Worm (Caenorhabditis elegans): Measurements from ENCODE around the gene ogt-1.
A peak's percentile ranks its signal among the peaks of the same experiment; 100 is the strongest.

Gene ogt-1

DNA sequence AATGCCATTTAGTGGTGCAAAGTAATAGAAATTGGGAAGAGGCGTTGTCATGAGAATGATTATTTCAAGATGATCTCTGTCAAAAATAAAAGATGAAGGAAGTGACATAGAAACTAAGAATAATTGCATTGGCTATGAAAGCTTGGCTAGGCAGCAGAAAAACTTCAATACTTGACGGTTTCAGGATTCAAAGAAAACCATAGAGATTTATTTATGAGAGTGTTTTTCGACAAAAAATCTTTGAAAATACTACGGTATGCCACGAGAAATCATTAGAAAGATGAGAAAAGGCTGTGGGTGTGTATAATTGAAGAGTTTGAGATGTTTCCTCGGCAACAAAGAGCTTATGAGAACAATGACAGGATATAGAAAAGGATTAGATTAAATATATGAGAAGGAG lies 31.9 kb upstream of the ogt-1 start, which contains the start of gene F37C12.14:
Gene F37C12.14, minus strand, starts transcription at position 101 of the 400 bp plus-strand sequence.
- TF ChIP-seq ZK337.2 (GFP tag; IDR thresholded peaks at IDR 0.05) (no peak), nhr-111 (GFP tag; optimal IDR thresholded peaks at IDR 0.05) (no peak), dmd-9 (GFP tag; IDR thresholded peaks at IDR 0.05) (no peak)

DNA sequence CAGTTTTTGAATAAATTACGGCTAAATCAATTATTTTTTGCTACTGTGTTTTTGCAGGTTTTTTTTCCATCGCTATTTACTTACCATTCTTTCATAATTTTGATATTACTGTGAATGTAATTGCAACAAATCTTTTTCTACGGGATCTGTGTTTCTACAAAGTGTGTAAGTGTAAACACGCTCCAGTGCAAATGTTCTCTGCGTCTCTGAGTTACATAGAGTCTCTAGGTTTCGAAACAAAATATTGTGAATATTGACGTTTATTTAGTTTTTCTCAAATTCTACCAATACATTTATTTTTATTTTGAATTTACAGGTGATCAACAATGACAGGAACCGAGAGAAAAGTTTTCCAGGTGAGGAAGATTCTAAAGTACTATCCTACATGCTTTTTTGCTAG lies 30.4 kb upstream of the ogt-1 start, which contains the start of gene yju-2:
Gene yju-2, plus strand, starts transcription at position 315 of the 400 bp plus-strand sequence.
- TF ChIP-seq aha-1 (tag) (peak; percentile 42), hlh-30 (tag; optimal IDR thresholded peaks at IDR 0.05; ENCODE audit: insufficient read depth) (peak; percentile 64), dpl-1 (GFP tag; optimal IDR thresholded peaks at IDR 0.05) (peak; percentile 55), saeg-2 (GFP tag; IDR thresholded peaks at IDR 0.05) (no peak), lin-39 (tag; optimal IDR thresholded peaks at IDR 0.05) (no peak), Y48G9A.11 (GFP tag; IDR thresholded peaks at IDR 0.05) (no peak), F49E8.2 (tag; optimal IDR thresholded peaks at IDR 0.05; ENCODE audit: borderline replicate concordance) (no peak), dve-1 (tag; optimal IDR thresholded peaks at IDR 0.05; ENCODE audit: insufficient read depth) (peak; percentile 55), lsy-2 (tag; optimal IDR thresholded peaks at IDR 0.05) (peak in 1 of 2 experiments; percentile 86), ama-1 (optimal IDR thresholded peaks at IDR 0.05) (peak; percentile 1), ceh-82 (tag; optimal IDR thresholded peaks at IDR 0.05) (no peak), fkh-10 (GFP tag; optimal IDR thresholded peaks at IDR 0.05) (peak; percentile 2), nhr-6 (tag; optimal IDR thresholded peaks at IDR 0.05) (peak; percentile 60), nhr-28 (tag; optimal IDR thresholded peaks at IDR 0.05) (peak; percentile 11), lin-38 (GFP tag; IDR thresholded peaks at IDR 0.05) (peak; percentile 86), mes-2 (tag; optimal IDR thresholded peaks at IDR 0.05; ENCODE audit: poor library complexity, severe bottlenecking) (peak; percentile 89), nhr-11 (tag; optimal IDR thresholded peaks at IDR 0.05) (peak; percentile 39), madf-9 (GFP tag; conservative IDR thresholded peaks at IDR 0.05) (no peak), R02D3.7 (tag; optimal IDR thresholded peaks at IDR 0.05) (no peak), hif-1 (tag; optimal IDR thresholded peaks at IDR 0.05) (peak in 1 of 2 experiments; percentile 47), lin-13 (GFP tag; optimal IDR thresholded peaks at IDR 0.05) (peak; percentile 72), daf-16 (GFP tag; optimal IDR thresholded peaks at IDR 0.05) (no peak), daf-16 (tag; optimal IDR thresholded peaks at IDR 0.05) (peak; percentile 66), unc-130 (GFP tag; optimal IDR thresholded peaks at IDR 0.05) (peak; percentile 8), egl-43 (GFP tag; IDR thresholded peaks at IDR 0.05) (no peak), dmd-8 (GFP tag; IDR thresholded peaks at IDR 0.05) (no peak), daf-12 (tag; optimal IDR thresholded peaks at IDR 0.05) (no peak), zfp-2 (tag; optimal IDR thresholded peaks at IDR 0.05) (peak; percentile 36), mep-1 (tag; optimal IDR thresholded peaks at IDR 0.05) (peak; percentile 78), mdl-1 (tag; optimal IDR thresholded peaks at IDR 0.05) (no peak), tag-97 (GFP tag; IDR thresholded peaks at IDR 0.05) (no peak), ztf-7 (tag; optimal IDR thresholded peaks at IDR 0.05) (peak; percentile 18), nhr-42 (GFP tag; IDR thresholded peaks at IDR 0.05) (no peak), pha-4 (GFP tag; IDR thresholded peaks at IDR 0.05) (no peak), pha-4 (tag; optimal IDR thresholded peaks at IDR 0.05) (peak; percentile 3), nhr-77 (tag; optimal IDR thresholded peaks at IDR 0.05) (peak; percentile 32), T20F7.1 (GFP tag; optimal IDR thresholded peaks at IDR 0.05) (peak; percentile 62), nhr-41 (GFP tag; IDR thresholded peaks at IDR 0.05) (no peak)

DNA sequence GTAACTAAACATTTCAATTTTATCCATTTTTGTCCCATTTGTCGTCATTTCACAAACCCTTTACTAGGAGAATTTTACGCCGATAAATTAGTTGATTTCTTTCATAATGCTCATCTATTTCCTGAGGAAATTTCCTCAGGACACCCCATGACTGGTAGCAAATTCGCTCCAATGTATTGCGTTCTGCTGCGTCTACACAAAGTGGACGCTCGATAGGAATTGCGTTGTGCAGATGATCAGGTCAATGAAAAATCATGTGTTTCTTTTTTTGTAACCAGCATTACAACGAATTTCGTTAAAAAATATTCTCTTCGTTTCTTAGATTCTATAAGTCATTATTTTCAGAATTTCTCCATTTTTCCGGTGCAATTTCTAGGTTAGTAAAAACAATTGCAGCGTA lies 28.2 kb upstream of the ogt-1 start, which contains the start of gene epg-4:
Gene epg-4, plus strand, starts transcription at position 346 of the 400 bp plus-strand sequence.
- peak; percentile 66 for TF ChIP-seq mes-2 (tag; optimal IDR thresholded peaks at IDR 0.05; ENCODE audit: poor library complexity, severe bottlenecking)
- TF ChIP-seq zfp-3 (GFP tag; conservative IDR thresholded peaks at IDR 0.05), result 0 out of 2 replicates have a peak, but pooled peaks have one; percentile 47
- TF ChIP-seq ama-1 (optimal IDR thresholded peaks at IDR 0.05), result peak; percentile 76
- TF ChIP-seq ctbp-1 (GFP tag; IDR thresholded peaks at IDR 0.05), result peak; percentile 37; the same call in 1 of the 2 replicates
- peak; percentile 14 for TF ChIP-seq nhr-111 (GFP tag; optimal IDR thresholded peaks at IDR 0.05)
- peak; percentile 4 for TF ChIP-seq pqm-1 (tag; optimal IDR thresholded peaks at IDR 0.05)
- TF ChIP-seq daf-19 (GFP tag; conservative IDR thresholded peaks at IDR 0.05), result no peak
- peak; percentile 61 for TF ChIP-seq T20F7.1 (GFP tag; optimal IDR thresholded peaks at IDR 0.05)
- TF ChIP-seq lin-38 (GFP tag; IDR thresholded peaks at IDR 0.05), result peak; percentile 75
- peak; percentile 33 for TF ChIP-seq lin-13 (GFP tag; optimal IDR thresholded peaks at IDR 0.05)
- TF ChIP-seq nhr-237 (tag; optimal IDR thresholded peaks at IDR 0.05), result no peak
- TF ChIP-seq F26F4.8 (GFP tag; conservative IDR thresholded peaks at IDR 0.05), result no peak
- peak; percentile 80 for TF ChIP-seq nhr-77 (tag; optimal IDR thresholded peaks at IDR 0.05)
- TF ChIP-seq nhr-28 (tag; optimal IDR thresholded peaks at IDR 0.05), result peak; percentile 52
- TF ChIP-seq hlh-11 (tag; optimal IDR thresholded peaks at IDR 0.05), result peak; percentile 65
- peak; percentile 63 for TF ChIP-seq mep-1 (tag; optimal IDR thresholded peaks at IDR 0.05)
- peak; percentile 65; the same call in 1 of the 2 replicates for TF ChIP-seq hmg-1.1 (GFP tag; IDR thresholded peaks at IDR 0.05)
